Worm (Caenorhabditis elegans) whole organism, L2 larva: ENCODE results near the gene ztf-14.

Experiments
- C34F6.9 ChIP-seq: fragments of 150-350 bp; optimal IDR thresholded peaks from 2 replicates; lab custom pipeline; 2014; ENCODE audit warnings: missing biosample characterization, missing genetic modification characterization
- F13H6.1 ChIP-seq: sonication (generic microtip); optimal IDR thresholded peaks from 2 replicates; lab custom pipeline; 2016; ENCODE audit warnings: missing genetic modification characterization, missing compliant biosample characterization
- R02D3.7 ChIP-seq: fragments of 150-350 bp; optimal IDR thresholded peaks from 2 replicates; lab custom pipeline; 2014; ENCODE audit warnings: missing biosample characterization, missing genetic modification characterization
- Y55F3AM.14 ChIP-seq: fragments of 200-800 bp; sonication (Bioruptor generic); optimal IDR thresholded peaks from 2 replicates; lab custom pipeline; 2018; ENCODE audit warnings: mild to moderate bottlenecking, missing genetic modification characterization, missing compliant biosample characterization
- ZK546.5 ChIP-seq: sonication (generic microtip); optimal IDR thresholded peaks from 2 replicates; lab custom pipeline; 2017; ENCODE audit warnings: missing biosample characterization, missing genetic modification characterization
- alr-1 ChIP-seq: fragments of 150-350 bp; optimal IDR thresholded peaks from 2 replicates; lab custom pipeline; 2014; ENCODE audit warnings: missing biosample characterization, missing genetic modification characterization
- ama-1 ChIP-seq: fragments of 150-350 bp; optimal IDR thresholded peaks from 2 replicates; lab custom pipeline; 2018; ENCODE audit warnings: inconsistent platforms
- blmp-1 ChIP-seq: sonication (generic microtip); optimal IDR thresholded peaks from 2 replicates; lab custom pipeline; 2017; ENCODE audit warnings: missing genetic modification characterization, mild to moderate bottlenecking, missing compliant biosample characterization, antibody characterized with exemption, moderate library complexity; ENCODE audit not compliant: insufficient read depth
- ceh-16 ChIP-seq: fragments of 150-350 bp; optimal IDR thresholded peaks from 2 replicates; lab custom pipeline; 2014; ENCODE audit warnings: missing biosample characterization, missing genetic modification characterization
- ceh-82 ChIP-seq: fragments of 150-350 bp; optimal IDR thresholded peaks from 2 replicates; lab custom pipeline; 2014; ENCODE audit warnings: missing biosample characterization, missing genetic modification characterization
- crh-2 ChIP-seq: sonication (generic microtip); optimal IDR thresholded peaks from 2 replicates; lab custom pipeline; 2017; ENCODE audit warnings: missing biosample characterization, missing genetic modification characterization
- dmd-4 ChIP-seq: sonication (generic microtip); optimal IDR thresholded peaks from 2 replicates; lab custom pipeline; 2017; ENCODE audit warnings: missing biosample characterization, missing genetic modification characterization
- egl-27 ChIP-seq: sonication (generic microtip); optimal IDR thresholded peaks from 3 replicates; lab custom pipeline; 2017; ENCODE audit warnings: missing biosample characterization, missing genetic modification reagents, missing genetic modification characterization
- elt-3 ChIP-seq: sonication (generic microtip); optimal IDR thresholded peaks from 2 replicates; lab custom pipeline; 2017; ENCODE audit warnings: missing biosample characterization, missing genetic modification characterization
- fos-1 ChIP-seq: fragments of 150-350 bp; optimal IDR thresholded peaks from 2 replicates; lab custom pipeline; 2014; ENCODE audit warnings: missing biosample characterization, missing genetic modification characterization
- gmeb-1 ChIP-seq: fragments of 150-350 bp; optimal IDR thresholded peaks from 2 replicates; lab custom pipeline; 2014; ENCODE audit warnings: missing biosample characterization, missing genetic modification characterization
- lin-11 ChIP-seq: fragments of 150-350 bp; sonication (generic microtip); optimal IDR thresholded peaks from 2 replicates; lab custom pipeline; 2014; ENCODE audit warnings: missing biosample characterization, missing genetic modification characterization, inconsistent platforms, mixed read lengths
- lin-39 ChIP-seq: fragments of 150-350 bp; optimal IDR thresholded peaks from 2 replicates; lab custom pipeline; 2014; ENCODE audit warnings: missing biosample characterization, missing genetic modification reagents, missing genetic modification characterization
- lsy-2 ChIP-seq, 2 experiments: fragments of 150-350 bp in 1 of 2; sonication (generic microtip) in 1 of 2; optimal IDR thresholded peaks; 2 replicates each; lab custom pipeline; 2014 to 2017; ENCODE audit warnings: missing biosample characterization in 2 of 2, missing genetic modification characterization in 2 of 2
- mdl-1 ChIP-seq, 2 experiments: fragments of 150-350 bp in 1 of 2; sonication (generic microtip) in 1 of 2; optimal IDR thresholded peaks; 2 replicates each; lab custom pipeline; 2017; ENCODE audit warnings: missing biosample characterization in 2 of 2, missing genetic modification characterization in 2 of 2
- nhr-10 ChIP-seq: sonication (generic microtip); optimal IDR thresholded peaks from 2 replicates; lab custom pipeline; 2017; ENCODE audit warnings: missing biosample characterization, missing genetic modification characterization
- nhr-11 ChIP-seq: fragments of 150-350 bp; optimal IDR thresholded peaks from 2 replicates; lab custom pipeline; 2014; ENCODE audit warnings: missing biosample characterization, missing genetic modification characterization
- nhr-12 ChIP-seq: fragments of 150-350 bp; optimal IDR thresholded peaks from 2 replicates; lab custom pipeline; 2014; ENCODE audit warnings: missing biosample characterization, missing genetic modification characterization
- nhr-129 ChIP-seq: fragments of 150-350 bp; optimal IDR thresholded peaks from 2 replicates; lab custom pipeline; 2014; ENCODE audit warnings: missing biosample characterization, missing genetic modification characterization
- nhr-237 ChIP-seq: fragments of 150-350 bp; optimal IDR thresholded peaks from 2 replicates; lab custom pipeline; 2014; ENCODE audit warnings: missing biosample characterization, missing genetic modification characterization
- nhr-25 ChIP-seq: fragments of 150-350 bp; sonication (generic microtip); optimal IDR thresholded peaks from 3 replicates; lab custom pipeline; 2014; ENCODE audit warnings: missing biosample characterization, missing genetic modification characterization
- nhr-77 ChIP-seq: fragments of 150-350 bp; optimal IDR thresholded peaks from 2 replicates; lab custom pipeline; 2014; ENCODE audit warnings: missing biosample characterization, missing genetic modification characterization
- sem-4 ChIP-seq: fragments of 150-350 bp; optimal IDR thresholded peaks from 2 replicates; lab custom pipeline; 2014; ENCODE audit warnings: missing biosample characterization, missing genetic modification reagents, missing genetic modification characterization
- sma-3 ChIP-seq: sonication (generic microtip); optimal IDR thresholded peaks from 2 replicates; lab custom pipeline; 2016; ENCODE audit warnings: missing genetic modification reagents, missing genetic modification characterization, missing compliant biosample characterization
- sma-9 ChIP-seq, 2 experiments: fragments of 150-350 bp in 1 of 2; sonication (generic microtip) in 1 of 2; optimal IDR thresholded peaks; 2 replicates each; lab custom pipeline; 2014 to 2016; ENCODE audit warnings: missing genetic modification characterization in 2 of 2, mild to moderate bottlenecking in 1 of 2, missing biosample characterization in 1 of 2, missing compliant biosample characterization in 1 of 2, missing genetic modification reagents in 1 of 2, moderate library complexity in 1 of 2
- snpc-4 ChIP-seq: fragments of 150-350 bp; optimal IDR thresholded peaks from 2 replicates; lab custom pipeline; 2014; ENCODE audit warnings: missing biosample characterization, missing genetic modification characterization
- unc-39 ChIP-seq: fragments of 150-350 bp; optimal IDR thresholded peaks from 2 replicates; lab custom pipeline; 2014; ENCODE audit warnings: missing biosample characterization, missing genetic modification characterization
- zag-1 ChIP-seq: fragments of 150-350 bp; optimal IDR thresholded peaks from 2 replicates; lab custom pipeline; 2014; ENCODE audit warnings: missing biosample characterization, missing genetic modification characterization
- ztf-4 ChIP-seq: fragments of 150-350 bp; optimal IDR thresholded peaks from 2 replicates; lab custom pipeline; 2014; ENCODE audit warnings: missing biosample characterization, missing genetic modification characterization

ztf-14 gene

DNA sequence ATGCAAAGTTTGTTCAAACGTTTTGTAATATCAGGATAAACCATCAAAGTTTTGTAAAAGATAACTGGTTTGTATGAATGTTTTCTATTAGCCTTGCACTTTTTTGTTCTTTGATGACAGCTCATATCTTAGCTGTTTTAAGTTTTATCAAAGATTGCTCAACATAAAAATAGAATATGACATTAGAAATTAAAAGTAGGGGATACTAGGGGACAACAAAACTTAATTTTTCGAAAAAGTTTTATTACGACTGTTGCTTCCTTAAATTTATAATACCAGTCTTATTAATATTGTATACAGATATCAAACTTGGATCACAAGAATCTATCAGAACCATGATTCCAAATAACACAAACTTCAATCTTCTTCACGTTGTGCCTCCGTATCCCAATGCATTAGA, at the start of gene ztf-14:
Gene ztf-14, plus strand, starts transcription at position 301 of the 400 bp plus-strand sequence.
- no peak for TF ChIP-seq lsy-2 (tag; optimal IDR thresholded peaks at IDR 0.05; lab: Kevin White, UChicago)
- no peak for TF ChIP-seq dmd-4
- TF ChIP-seq sem-4 (tag; lab: Kevin White, UChicago): no peak
- no peak for TF ChIP-seq lin-11 (tag; lab: Kevin White, UChicago)
- no peak for TF ChIP-seq gmeb-1 (tag; lab: Kevin White, UChicago)
- no peak for TF ChIP-seq mdl-1 (tag; optimal IDR thresholded peaks at IDR 0.05; lab: Kevin White, UChicago)

DNA sequence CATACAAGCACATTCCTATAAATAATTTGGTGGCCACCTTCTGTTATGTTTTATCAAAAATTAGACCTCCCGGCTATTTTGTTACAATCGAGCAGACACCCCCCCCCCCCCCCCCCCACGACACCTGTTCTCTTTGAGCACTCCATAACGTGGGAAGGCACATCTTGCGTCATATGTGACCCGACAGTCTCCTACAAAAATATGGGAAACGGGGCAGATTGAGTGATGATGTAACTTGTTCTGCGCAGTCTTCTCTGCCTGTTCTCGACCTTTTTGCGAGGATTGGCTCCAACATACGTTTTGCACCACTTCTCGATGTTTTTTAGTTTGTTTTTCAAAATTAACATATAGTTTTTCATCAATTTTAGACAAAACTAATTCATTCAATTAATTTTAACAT, 48.4 kb upstream of the ztf-14 start:
- TF ChIP-seq crh-2 (tag; lab: Kevin White, UChicago) (no peak), egl-27 (no peak)

- no peak for TF ChIP-seq unc-39 (tag; lab: Kevin White, UChicago)
- no peak for TF ChIP-seq ama-1 (lab: Kevin White, UChicago)
- no peak for TF ChIP-seq egl-27
- no peak for TF ChIP-seq nhr-237 (tag; lab: Kevin White, UChicago)
- TF ChIP-seq gmeb-1 (tag; lab: Kevin White, UChicago): no peak
- TF ChIP-seq fos-1 (tag; lab: Kevin White, UChicago): no peak
- no peak for TF ChIP-seq C34F6.9
- TF ChIP-seq F13H6.1 (tag; lab: Kevin White, UChicago): no peak
- no peak for TF ChIP-seq zag-1 (tag; lab: Kevin White, UChicago)
- no peak for TF ChIP-seq R02D3.7
- TF ChIP-seq ztf-4: no peak
- no peak for TF ChIP-seq Y55F3AM.14 (GFP tag; lab: Kevin White, UChicago)
- no peak for TF ChIP-seq mdl-1 (tag; optimal IDR thresholded peaks at IDR 0.05; lab: Kevin White, UChicago)
- no peak for TF ChIP-seq nhr-129
Measured at ce11 chrX:14447910-14448309, 48.0 kb upstream of the ztf-14 start, which contains the start of gene jmjd-3.2. Gene jmjd-3.2, plus strand, starts transcription at chrX:14448210.

- no peak for TF ChIP-seq zag-1 (tag; lab: Kevin White, UChicago)
- TF ChIP-seq nhr-11 (tag; lab: Kevin White, UChicago): no peak
- no peak for TF ChIP-seq sma-3
- TF ChIP-seq sem-4 (tag; lab: Kevin White, UChicago): no peak
- no peak for TF ChIP-seq lsy-2 (tag; optimal IDR thresholded peaks at IDR 0.05; lab: Kevin White, UChicago)
- no peak for TF ChIP-seq nhr-77 (tag; lab: Kevin White, UChicago)
- no peak for TF ChIP-seq snpc-4
- no peak for TF ChIP-seq Y55F3AM.14 (GFP tag; lab: Kevin White, UChicago)
- no peak for TF ChIP-seq crh-2 (tag; lab: Kevin White, UChicago)
- no peak for TF ChIP-seq gmeb-1 (tag; lab: Kevin White, UChicago)
- TF ChIP-seq lin-39: no peak
- TF ChIP-seq lin-11 (tag; lab: Kevin White, UChicago): no peak
- TF ChIP-seq nhr-25: no peak
- TF ChIP-seq ZK546.5 (tag; lab: Kevin White, UChicago): no peak
- TF ChIP-seq blmp-1 (tag; lab: Kevin White, UChicago): no peak
- no peak for TF ChIP-seq fos-1 (tag; lab: Kevin White, UChicago)
- TF ChIP-seq ceh-82 (tag; lab: Kevin White, UChicago): no peak
- no peak for TF ChIP-seq egl-27
Measured at ce11 chrX:14453735-14454134, 42.1 kb upstream of the ztf-14 start, which contains the start of gene F23D12.7. Gene F23D12.7, minus strand, starts transcription at chrX:14453835.

DNA sequence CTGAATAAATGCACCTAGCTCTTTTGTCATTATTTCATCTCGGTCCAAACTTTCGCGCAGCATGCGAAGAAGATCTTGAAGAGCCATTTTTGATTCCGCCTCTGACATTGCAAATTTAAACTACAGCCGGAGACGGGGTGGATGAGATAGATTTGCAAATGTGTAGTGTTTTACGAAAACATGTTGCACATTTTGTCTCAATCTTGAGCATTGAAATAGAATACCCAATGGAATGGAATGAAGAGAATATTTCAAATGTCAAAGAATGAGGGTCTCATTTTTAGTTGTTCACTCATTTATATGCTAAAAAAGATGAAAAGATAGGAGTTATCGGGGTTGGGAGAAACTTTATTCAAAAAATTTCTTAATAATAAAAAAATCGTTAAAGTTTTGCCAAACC, 40.5 kb upstream of the ztf-14 start, which contains the start of gene Y66C5A.1:
Gene Y66C5A.1, minus strand, starts transcription at position 101 of the 400 bp plus-strand sequence.
- TF ChIP-seq nhr-10 (no peak), blmp-1 (tag; lab: Kevin White, UChicago) (no peak), crh-2 (tag; lab: Kevin White, UChicago) (no peak), sma-9 (GFP tag; optimal IDR thresholded peaks at IDR 0.05; lab: Kevin White, UChicago) (no peak), sma-9 (tag; optimal IDR thresholded peaks at IDR 0.05; lab: Kevin White, UChicago) (no peak), F13H6.1 (tag; lab: Kevin White, UChicago) (no peak), egl-27 (no peak), ceh-16 (no peak), elt-3 (no peak), alr-1 (no peak), nhr-12 (tag; lab: Kevin White, UChicago) (no peak)
